Worm (Caenorhabditis elegans) whole organism, mixed stage, embryonic: Measurements from ENCODE around the gene F45F2.10.
"Not testable (repeated sequence)": the region's sequence is repeated elsewhere in the genome, so short reads cannot be mapped to it uniquely, and the experiment has no call there.

Experiments
- lin-13 ChIP-seq: fragments of 150-350 bp; optimal IDR thresholded peaks from 2 replicates; lab custom pipeline; 2014; ENCODE audit warnings: missing biosample characterization, missing genetic modification characterization
- nhr-12 ChIP-seq: fragments of 150-350 bp; optimal IDR thresholded peaks from 2 replicates; lab custom pipeline; 2014; ENCODE audit warnings: missing biosample characterization, missing genetic modification characterization

- TF ChIP-seq nhr-12, lin-13: not testable (repeated sequence)
Observed at ce11 chrV:8533067-8533466, 14.4 kb upstream of the F45F2.10 start, which contains the start of the genes his-8 and his-7.
